Worm (Caenorhabditis elegans) whole organism, L4 larva: ENCODE measurements around the gene crm-1.
"Not testable (repeated sequence)": the region's sequence is repeated elsewhere in the genome, so short reads cannot be mapped to it uniquely, and the experiment has no call there.

ENCODE experiments used
- R02D3.7 ChIP-seq: fragments of 150-350 bp; sonication (generic microtip); optimal IDR thresholded peaks from 3 replicates; lab custom pipeline; 2014; ENCODE audit warnings: missing biosample characterization, missing genetic modification characterization
- Y105C5A.15 ChIP-seq: fragments of 200-800 bp; sonication (Bioruptor generic); IDR thresholded peaks from 2 replicates; pipeline ENCODE4 v1.3.6; 2022; ENCODE audit warnings: missing genetic modification characterization, missing compliant biosample characterization
- aha-1 ChIP-seq: fragments of 150-350 bp; peaks from one replicate; lab custom pipeline; 2014; ENCODE audit warnings: missing biosample characterization, missing genetic modification characterization
- aly-2 ChIP-seq: sonication (generic microtip); optimal IDR thresholded peaks from 2 replicates; lab custom pipeline; 2018; ENCODE audit warnings: missing biosample characterization, missing genetic modification characterization
- jun-1 ChIP-seq: fragments of 150-350 bp; optimal IDR thresholded peaks from 2 replicates; lab custom pipeline; 2014; ENCODE audit warnings: missing biosample characterization, missing genetic modification reagents, missing genetic modification characterization
- mxl-2 ChIP-seq: fragments of 200-800 bp; sonication (Bioruptor generic); conservative IDR thresholded peaks from 2 replicates; pipeline ENCODE4 v1.3.6; 2022; ENCODE audit warnings: missing genetic modification reagents, missing genetic modification characterization, missing compliant biosample characterization
- nhr-41 ChIP-seq: fragments of 200-800 bp; sonication (Bioruptor generic); IDR thresholded peaks from 2 replicates; pipeline ENCODE4 v1.3.6; 2022; ENCODE audit warnings: missing genetic modification reagents, missing genetic modification characterization, missing compliant biosample characterization
- pqm-1 ChIP-seq: sonication (generic microtip); optimal IDR thresholded peaks from 2 replicates; lab custom pipeline; 2017; ENCODE audit warnings: missing biosample characterization, missing genetic modification characterization
- snpc-1.2 ChIP-seq: fragments of 200-800 bp; sonication (Bioruptor generic); IDR thresholded peaks from 2 replicates; pipeline ENCODE4 v1.3.6; 2022; ENCODE audit warnings: missing genetic modification reagents, missing genetic modification characterization, missing compliant biosample characterization
- spr-1 ChIP-seq: sonication (generic microtip); optimal IDR thresholded peaks from 2 replicates; lab custom pipeline; 2016; ENCODE audit warnings: mild to moderate bottlenecking, missing genetic modification characterization, missing compliant biosample characterization
- tra-1 ChIP-seq: fragments of 200-800 bp; sonication (Bioruptor generic); IDR thresholded peaks from 2 replicates; pipeline ENCODE4 v1.3.6; 2022; ENCODE audit warnings: missing genetic modification reagents, missing genetic modification characterization, missing compliant biosample characterization

DNA sequence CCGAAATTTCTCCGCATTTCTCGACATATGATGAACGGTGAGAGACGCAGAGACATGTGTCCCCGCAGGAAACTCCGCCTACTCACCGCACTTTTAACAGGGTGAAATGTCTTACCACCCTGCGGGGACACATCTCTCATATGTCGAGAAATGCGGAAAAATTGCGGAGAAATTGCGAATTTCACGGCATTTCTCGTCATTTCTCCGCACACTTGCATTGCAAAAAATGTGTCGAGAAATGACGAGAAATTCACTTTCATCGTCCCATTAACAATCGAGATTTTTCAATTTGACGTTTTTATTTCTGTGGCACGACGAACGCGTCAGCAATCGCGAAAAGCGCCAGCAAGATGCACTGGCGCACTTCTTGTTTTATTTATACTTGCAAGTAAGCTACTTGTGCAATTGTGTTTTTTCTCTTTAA lies 10.0 kb upstream of the crm-1 start, which contains the start of gene K07C5.13:
- TF ChIP-seq mxl-2 (GFP tag; lab: Robert Waterston, UW) (peak; percentile 74; the same call in 1 of the 2 replicates), nhr-41 (GFP tag; lab: Robert Waterston, UW) (peak; percentile 24; the same call in 1 of the 2 replicates), tra-1 (GFP tag; lab: Robert Waterston, UW) (peak; percentile 94), spr-1 (tag; lab: Kevin White, UChicago) (peak; percentile 71), Y105C5A.15 (GFP tag; lab: Robert Waterston, UW) (0 out of 2 replicates have a peak, but pooled peaks have one; percentile 11), snpc-1.2 (peak; percentile 82), aha-1 (tag; lab: Kevin White, UChicago) (peak; percentile 93)
- TF ChIP-seq jun-1, pqm-1, aly-2, R02D3.7 (tag; lab: Kevin White, UChicago): not testable (repeated sequence)
